Worm (Caenorhabditis elegans) whole organism, L1 larva: ENCODE data around the gene uda-1.
A peak's percentile ranks its signal among the peaks of the same experiment; 100 is the strongest.

Experiments used
- ama-1 ChIP-seq: fragments of 150-350 bp; optimal IDR thresholded peaks from 2 replicates; lab custom pipeline; 2014
- blmp-1 ChIP-seq: fragments of 150-350 bp; optimal IDR thresholded peaks from 2 replicates; lab custom pipeline; 2014; ENCODE audit warnings: missing biosample characterization, missing genetic modification characterization
- egl-27 ChIP-seq, 2 experiments: fragments of 150-350 bp in 1 of 2; sonication (generic microtip); optimal IDR thresholded peaks; 3 replicates each; lab custom pipeline; 2017 to 2018; ENCODE audit warnings: missing biosample characterization in 2 of 2, missing genetic modification characterization in 2 of 2, missing genetic modification reagents in 2 of 2
- elt-3 ChIP-seq, 6 experiments: fragments of 150-350 bp in 1 of 6; sonication (generic microtip); optimal IDR thresholded peaks; 2 replicates each; lab custom pipeline; 2017 to 2018; ENCODE audit warnings: missing biosample characterization in 6 of 6, missing genetic modification characterization in 6 of 6, inconsistent platforms in 1 of 6
- fkh-10 ChIP-seq: sonication (generic microtip); optimal IDR thresholded peaks from 2 replicates; lab custom pipeline; 2017; ENCODE audit warnings: missing biosample characterization, missing genetic modification reagents, missing genetic modification characterization
- fkh-4 ChIP-seq: sonication (generic microtip); optimal IDR thresholded peaks from 2 replicates; lab custom pipeline; 2016; ENCODE audit warnings: missing compliant biosample characterization, missing genetic modification characterization, borderline replicate concordance
- lir-3 ChIP-seq: sonication (generic microtip); optimal IDR thresholded peaks from 2 replicates; lab custom pipeline; 2016; ENCODE audit warnings: mild to moderate bottlenecking, missing genetic modification characterization, moderate library complexity, missing compliant biosample characterization; ENCODE audit not compliant: poor library complexity
- nhr-12 ChIP-seq: sonication (generic microtip); optimal IDR thresholded peaks from 2 replicates; lab custom pipeline; 2017; ENCODE audit warnings: missing biosample characterization, missing genetic modification characterization
- nhr-19 ChIP-seq: fragments of 200-800 bp; sonication (Bioruptor generic); conservative IDR thresholded peaks from 2 replicates; pipeline ENCODE4 v1.3.6; 2022; ENCODE audit warnings: missing genetic modification characterization, missing compliant biosample characterization
- nhr-76 ChIP-seq: sonication (generic microtip); optimal IDR thresholded peaks from 2 replicates; lab custom pipeline; 2017; ENCODE audit warnings: missing biosample characterization, missing genetic modification characterization
- pqm-1 ChIP-seq: sonication (generic microtip); optimal IDR thresholded peaks from 3 replicates; lab custom pipeline; 2017; ENCODE audit warnings: missing biosample characterization, missing genetic modification characterization
- tbx-2 ChIP-seq: sonication (generic microtip); optimal IDR thresholded peaks from 2 replicates; lab custom pipeline; 2016; ENCODE audit warnings: missing genetic modification characterization, missing compliant biosample characterization
- unc-62 ChIP-seq: fragments of 150-350 bp; optimal IDR thresholded peaks from 2 replicates; lab custom pipeline; 2014; ENCODE audit warnings: missing biosample characterization, missing genetic modification reagents, missing genetic modification characterization
- ztf-11 ChIP-seq, 2 experiments: sonication (generic microtip); optimal IDR thresholded peaks; 2 replicates each; lab custom pipeline; 2016 to 2017; ENCODE audit warnings: missing genetic modification characterization in 2 of 2, missing biosample characterization in 1 of 2, missing compliant biosample characterization in 1 of 2

DNA sequence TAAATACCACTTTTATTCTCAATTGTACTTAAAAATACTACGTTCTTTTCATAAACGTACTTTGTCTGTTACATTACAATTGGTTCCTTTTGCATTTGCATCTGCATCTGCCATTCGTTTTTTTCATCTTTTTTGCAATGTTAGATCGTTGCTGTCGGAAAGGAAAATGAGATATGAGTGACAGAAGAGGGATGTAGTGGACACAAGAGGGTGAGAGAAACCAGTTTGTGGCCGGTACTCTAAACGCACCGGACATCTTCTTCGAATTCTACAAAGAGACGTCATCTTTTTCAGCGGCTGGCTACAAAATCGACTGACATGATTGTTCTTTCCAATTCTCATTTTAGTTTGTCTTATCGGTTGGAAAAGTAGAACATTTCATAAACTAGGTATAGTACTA lies 1.8 kb upstream of the uda-1 start:
- TF ChIP-seq nhr-76 (tag; lab: Kevin White, UChicago) = no peak
- no peak for TF ChIP-seq pqm-1 (tag; lab: Kevin White, UChicago)
- TF ChIP-seq egl-27 (tag; optimal IDR thresholded peaks at IDR 0.05; lab: Kevin White, UChicago) = no peak
- peak; percentile 78 for TF ChIP-seq blmp-1 (tag; lab: Kevin White, UChicago)
- TF ChIP-seq tbx-2 = no peak
- TF ChIP-seq ama-1 (lab: Kevin White, UChicago) = no peak
- no peak for TF ChIP-seq lir-3 (tag; lab: Kevin White, UChicago)
- TF ChIP-seq fkh-10 (GFP tag; lab: Kevin White, UChicago) = no peak
- TF ChIP-seq nhr-19 (GFP tag; lab: Robert Waterston, UW) = no peak
- no peak for TF ChIP-seq fkh-4
- TF ChIP-seq elt-3 (tag; optimal IDR thresholded peaks at IDR 0.05; lab: Kevin White, UChicago) = peak in 1 of 6 experiments; percentile 16
- no peak for TF ChIP-seq unc-62
- TF ChIP-seq nhr-12 (tag; lab: Kevin White, UChicago) = no peak
- TF ChIP-seq ztf-11 (tag; optimal IDR thresholded peaks at IDR 0.05; lab: Kevin White, UChicago) = no peak
